Worm (Caenorhabditis elegans) whole organism, midembryonic: ENCODE measurements around the gene C49F5.5.

ENCODE experiments used
- T22C8.4 ChIP-seq: fragments of 200-800 bp; sonication (Bioruptor generic); IDR thresholded peaks from 2 replicates; pipeline ENCODE4 v1.3.6; 2022; ENCODE audit warnings: missing genetic modification characterization, missing compliant biosample characterization
- cog-1 ChIP-seq: sonication (generic microtip); optimal IDR thresholded peaks from 2 replicates; lab custom pipeline; 2016; ENCODE audit warnings: missing genetic modification characterization, missing compliant biosample characterization
- flt-1 ChIP-seq: fragments of 200-800 bp; sonication (Bioruptor generic); IDR thresholded peaks from 2 replicates; pipeline ENCODE4 v1.3.6; 2022; ENCODE audit warnings: missing genetic modification characterization, missing compliant biosample characterization
- med-1 ChIP-seq: sonication (generic microtip); optimal IDR thresholded peaks from 2 replicates; lab custom pipeline; 2017; ENCODE audit warnings: missing genetic modification characterization, mild to moderate bottlenecking, missing compliant biosample characterization, antibody characterized with exemption, missing genetic modification reagents; ENCODE audit not compliant: insufficient read depth
- ref-1 ChIP-seq: fragments of 200-800 bp; sonication (Bioruptor generic); conservative IDR thresholded peaks from 2 replicates; pipeline ENCODE4 v1.3.6; 2022; ENCODE audit warnings: missing genetic modification reagents, missing genetic modification characterization, missing compliant biosample characterization
- ztf-23 ChIP-seq: fragments of 200-800 bp; sonication (Bioruptor generic); IDR thresholded peaks from 2 replicates; pipeline ENCODE4 v1.3.6; 2022; ENCODE audit warnings: missing genetic modification reagents, missing genetic modification characterization, missing compliant biosample characterization
- ztf-29 ChIP-seq: fragments of 200-800 bp; sonication (Bioruptor generic); IDR thresholded peaks from 2 replicates; pipeline ENCODE4 v1.3.6; 2022; ENCODE audit warnings: missing genetic modification reagents, missing genetic modification characterization, missing compliant biosample characterization

ce11 chrX:12003969-12004368 lies 18.0 kb downstream of the C49F5.5 start:
- TF ChIP-seq flt-1 (no peak), med-1 (no peak), ztf-23 (GFP tag; lab: Robert Waterston, UW) (no peak), ztf-29 (no peak), cog-1 (tag; lab: Kevin White, UChicago) (no peak), ref-1 (GFP tag; lab: Robert Waterston, UW) (no peak), T22C8.4 (GFP tag; lab: Robert Waterston, UW) (no peak)
